Fruit fly (Drosophila melanogaster): Measurements from ENCODE around the gene IleRS.

IleRS gene

DNA sequence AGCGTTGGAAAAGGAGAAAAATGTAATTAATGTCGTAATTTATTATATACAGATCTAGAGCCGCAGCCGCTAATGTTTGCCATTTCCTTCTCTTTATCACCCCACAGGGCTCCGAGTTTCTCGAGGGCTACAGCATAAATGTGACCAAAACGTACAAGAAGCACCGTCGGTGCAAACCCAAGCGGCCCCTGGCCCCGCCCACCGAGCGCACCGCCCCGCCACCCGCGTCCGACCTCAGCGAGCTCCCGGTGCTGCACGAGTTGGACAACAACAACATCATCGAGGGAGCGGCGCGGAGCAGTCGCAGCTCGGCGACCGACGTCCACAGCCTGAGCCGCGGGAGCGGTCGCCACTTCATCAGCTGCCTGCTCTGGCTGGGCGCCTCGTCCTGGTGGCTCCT lies 46.2 kb upstream of the IleRS start:
- TF ChIP-seq gsb-n (tag; optimal IDR thresholded peaks at IDR 0.05) (no peak), Mrtf (GFP tag; IDR thresholded peaks at IDR 0.05) (no peak), dati (GFP tag; IDR thresholded peaks at IDR 0.05) (peak; percentile 22; the same call in 1 of the 2 replicates), fru (optimal IDR thresholded peaks at IDR 0.05) (no peak), Hr39 (optimal IDR thresholded peaks at IDR 0.05) (peak; percentile 46), crol (GFP tag; IDR thresholded peaks at IDR 0.05) (0 out of 2 replicates have a peak, but pooled peaks have one; percentile 13), CG8359 (GFP tag; optimal IDR thresholded peaks at IDR 0.05; ENCODE audit: borderline replicate concordance) (no peak)

dm6 chr3L:22262797-22263423 lies 25.6 kb upstream of the IleRS start, which contains the start of the genes Rich and Ddx1:
TSS of gene Rich (minus strand) at chr3L:22262921.
TSS of gene Ddx1 (plus strand) at chr3L:22263369.
- TF ChIP-seq CG1647 (GFP tag; optimal IDR thresholded peaks at IDR 0.05) (peak; percentile 26), amos (GFP tag; IDR thresholded peaks at IDR 0.05; ENCODE audit: partially characterized antibody) (peak; percentile 7; the same call in 1 of the 2 replicates), Gsc (GFP tag; IDR thresholded peaks at IDR 0.05) (no peak), sqz (GFP tag; optimal IDR thresholded peaks at IDR 0.05) (no peak), chif (GFP tag; optimal IDR thresholded peaks at IDR 0.05) (peak in 1 of 2 experiments; percentile 36), BtbVII (GFP tag; optimal IDR thresholded peaks at IDR 0.05) (peak; percentile 41), gcm2 (GFP tag; optimal IDR thresholded peaks at IDR 0.05) (peak; percentile 44), CG16779 (GFP tag; IDR thresholded peaks at IDR 0.05) (no peak), ranshi (GFP tag; IDR thresholded peaks at IDR 0.05) (no peak; the same call in 1 of the 2 replicates), ttk (GFP tag; IDR thresholded peaks at IDR 0.05) (0 out of 2 replicates have a peak, but pooled peaks have one; percentile 14), NK7.1 (GFP tag; optimal IDR thresholded peaks at IDR 0.05) (no peak), CG10431 (GFP tag; optimal IDR thresholded peaks at IDR 0.05) (peak; percentile 18), CG16813 (GFP tag; IDR thresholded peaks at IDR 0.05; ENCODE audit: partially characterized antibody) (no peak), CG11398 (GFP tag; optimal IDR thresholded peaks at IDR 0.05) (no peak), ci (GFP tag; IDR thresholded peaks at IDR 0.05) (0 out of 3 replicates have a peak, but pooled peaks have one; percentile 31), Bdp1 (GFP tag; optimal IDR thresholded peaks at IDR 0.05) (no peak), CG3847 (GFP tag; IDR thresholded peaks at IDR 0.05) (peak; percentile 65), CG18476 (GFP tag; optimal IDR thresholded peaks at IDR 0.05) (peak; percentile 60), CG2120 (GFP tag; optimal IDR thresholded peaks at IDR 0.05) (peak; percentile 72), jigr1 (GFP tag; IDR thresholded peaks at IDR 0.05) (no peak), Dref (GFP tag; IDR thresholded peaks at IDR 0.05) (peak; percentile 26; the same call in 1 of the 2 replicates), Max (GFP tag; optimal IDR thresholded peaks at IDR 0.05) (peak; percentile 65), CrebB (tag; optimal IDR thresholded peaks at IDR 0.05) (peak; percentile 25), twi (tag; optimal IDR thresholded peaks at IDR 0.05) (peak; percentile 18), CG12391 (tag; optimal IDR thresholded peaks at IDR 0.05) (peak; percentile 74), CG10543 (GFP tag; optimal IDR thresholded peaks at IDR 0.05) (peak; percentile 56), CG1233 (GFP tag; optimal IDR thresholded peaks at IDR 0.05) (peak; percentile 49), Pdp1 (GFP tag; optimal IDR thresholded peaks at IDR 0.05) (peak in 1 of 2 experiments; percentile 36), CG15601 (tag; optimal IDR thresholded peaks at IDR 0.05) (peak; percentile 51), tin (GFP tag; optimal IDR thresholded peaks at IDR 0.05) (peak; percentile 60), az2 (GFP tag; optimal IDR thresholded peaks at IDR 0.05) (peak; percentile 44), CG3163 (GFP tag; optimal IDR thresholded peaks at IDR 0.05) (no peak), CG33557 (GFP tag; optimal IDR thresholded peaks at IDR 0.05) (peak; percentile 23), Hsf (GFP tag; optimal IDR thresholded peaks at IDR 0.05) (peak; percentile 57), p53 (GFP tag; optimal IDR thresholded peaks at IDR 0.05) (no peak), B-H2 (GFP tag; optimal IDR thresholded peaks at IDR 0.05) (peak; percentile 1), Hr78 (GFP tag; optimal IDR thresholded peaks at IDR 0.05) (no peak), CG15073 (GFP tag; optimal IDR thresholded peaks at IDR 0.05) (no peak), CG8290 (GFP tag; optimal IDR thresholded peaks at IDR 0.05) (peak; percentile 51), CG8290 (tag; optimal IDR thresholded peaks at IDR 0.05) (peak; percentile 58 to 70), Sin3A (optimal IDR thresholded peaks at IDR 0.05) (peak; percentile 13), CG32767 (GFP tag; IDR thresholded peaks at IDR 0.05) (no peak), usp (GFP tag; optimal IDR thresholded peaks at IDR 0.05) (no peak)

All from whole organism, embryonic.